Worm (Caenorhabditis elegans): ENCODE results near the gene srxa-4.

ce11 chrV:7437985-7438384 lies 17.7 kb downstream of the srxa-4 start, which contains the start of gene F25E5.16:
- TF ChIP-seq snpc-4 (tag; optimal IDR thresholded peaks at IDR 0.05) (no peak), nhr-76 (tag; optimal IDR thresholded peaks at IDR 0.05) (no peak)
